Fruit fly (Drosophila melanogaster) whole organism, embryonic: Measurements from ENCODE around the gene Alg12.

Source experiments
- B-H2 ChIP-seq: fragments of 200-800 bp; sonication (Bioruptor generic); optimal IDR thresholded peaks from 2 replicates; lab custom pipeline; 2018; ENCODE audit warnings: missing biosample characterization, mild to moderate bottlenecking, missing genetic modification characterization
- CG10147 ChIP-seq: fragments of 200-800 bp; sonication (Bioruptor generic); optimal IDR thresholded peaks from 2 replicates; lab custom pipeline; 2019; ENCODE audit warnings: missing biosample characterization, mild to moderate bottlenecking, missing genetic modification characterization, moderate library complexity
- CG10267 ChIP-seq: fragments of 200-800 bp; sonication (Bioruptor generic); optimal IDR thresholded peaks from 2 replicates; lab custom pipeline; 2018; ENCODE audit warnings: missing biosample characterization, mild to moderate bottlenecking, missing genetic modification characterization, moderate library complexity
- CG10959 ChIP-seq: fragments of 200-800 bp; sonication (Bioruptor generic); IDR thresholded peaks from 2 replicates; pipeline ENCODE4 v1.3.6; 2022; ENCODE audit warnings: missing biosample characterization, missing genetic modification characterization
- CG12155 ChIP-seq: fragments of 200-800 bp; sonication (Bioruptor generic); optimal IDR thresholded peaks from 3 replicates; lab custom pipeline; 2016; ENCODE audit warnings: missing biosample characterization, missing genetic modification characterization
- CG12236 ChIP-seq: fragments of 200-800 bp; sonication (Bioruptor generic); optimal IDR thresholded peaks from 2 replicates; lab custom pipeline; 2016; ENCODE audit warnings: missing biosample characterization, missing genetic modification characterization
- CG1529 ChIP-seq: fragments of 200-800 bp; sonication (Bioruptor generic); optimal IDR thresholded peaks from 3 replicates; lab custom pipeline; 2018; ENCODE audit warnings: missing biosample characterization, missing genetic modification characterization
- CG18764 ChIP-seq: fragments of 200-800 bp; sonication (Bioruptor generic); optimal IDR thresholded peaks from 3 replicates; lab custom pipeline; 2016; ENCODE audit warnings: missing biosample characterization, missing genetic modification characterization
- CG2129 ChIP-seq: fragments of 200-800 bp; sonication (Bioruptor generic); IDR thresholded peaks from 2 replicates; pipeline ENCODE4 v1.3.6; 2022; ENCODE audit warnings: missing biosample characterization, missing genetic modification characterization; ENCODE audit not compliant: partially characterized antibody
- CG30020 ChIP-seq: fragments of 200-800 bp; optimal IDR thresholded peaks from 2 replicates; lab custom pipeline; 2019; ENCODE audit warnings: missing biosample characterization, mild to moderate bottlenecking, missing genetic modification characterization, moderate library complexity
- CG31224 ChIP-seq: fragments of 200-800 bp; sonication (Bioruptor generic); IDR thresholded peaks from 2 replicates; pipeline ENCODE4 v1.3.6; 2022; ENCODE audit warnings: missing biosample characterization, missing genetic modification characterization
- CG34376 ChIP-seq: fragments of 200-800 bp; sonication (Bioruptor generic); optimal IDR thresholded peaks from 2 replicates; lab custom pipeline; 2018; ENCODE audit warnings: missing biosample characterization, mild to moderate bottlenecking, missing genetic modification characterization
- CG4328 ChIP-seq: fragments of 200-800 bp; sonication (Bioruptor generic); optimal IDR thresholded peaks from 3 replicates; lab custom pipeline; 2017; ENCODE audit warnings: missing biosample characterization, missing genetic modification reagents, missing genetic modification characterization
- CG4404 ChIP-seq: fragments of 200-800 bp; sonication (Bioruptor generic); IDR thresholded peaks from 2 replicates; pipeline ENCODE4 v1.3.6; 2022; ENCODE audit warnings: missing biosample characterization, missing genetic modification characterization
- CG4617 ChIP-seq: fragments of 200-800 bp; sonication (Bioruptor generic); optimal IDR thresholded peaks from 3 replicates; lab custom pipeline; 2016; ENCODE audit warnings: missing biosample characterization, missing genetic modification characterization, borderline replicate concordance
- CG4707 ChIP-seq: fragments of 200-800 bp; sonication (Bioruptor generic); optimal IDR thresholded peaks from 2 replicates; lab custom pipeline; 2018; ENCODE audit warnings: missing biosample characterization, mild to moderate bottlenecking, missing genetic modification characterization, moderate library complexity
- CG6765 ChIP-seq: fragments of 200-800 bp; sonication (Bioruptor generic); optimal IDR thresholded peaks from 3 replicates; lab custom pipeline; 2017; ENCODE audit warnings: missing biosample characterization, mild to moderate bottlenecking, missing genetic modification characterization
- CG8765 ChIP-seq: fragments of 200-800 bp; sonication (Bioruptor generic); IDR thresholded peaks from 2 replicates; pipeline ENCODE4 v1.3.6; 2022; ENCODE audit warnings: missing biosample characterization, missing genetic modification characterization
- Dip2 ChIP-seq: fragments of 200-800 bp; sonication (Bioruptor generic); IDR thresholded peaks from 2 replicates; pipeline ENCODE4 v1.3.6; 2022; ENCODE audit warnings: missing biosample characterization, missing genetic modification characterization
- Dp ChIP-seq: fragments of 200-800 bp; sonication (Bioruptor generic); optimal IDR thresholded peaks from 2 replicates; lab custom pipeline; 2018; ENCODE audit warnings: missing biosample characterization, mild to moderate bottlenecking, missing genetic modification characterization, moderate library complexity
- Ets97D ChIP-seq: fragments of 200-800 bp; sonication (Bioruptor generic); optimal IDR thresholded peaks from 3 replicates; lab custom pipeline; 2016; ENCODE audit warnings: missing biosample characterization, missing genetic modification characterization
- GATAe ChIP-seq: fragments of 200-800 bp; sonication (Bioruptor generic); conservative IDR thresholded peaks from 2 replicates; pipeline ENCODE4 v1.3.6; 2022; ENCODE audit warnings: missing biosample characterization, missing genetic modification characterization
- HLHmδ ChIP-seq: fragments of 200-800 bp; sonication (Bioruptor generic); optimal IDR thresholded peaks from 2 replicates; lab custom pipeline; 2018; ENCODE audit warnings: missing biosample characterization, mild to moderate bottlenecking, missing genetic modification characterization, moderate library complexity
- Hr3 ChIP-seq: fragments of 200-800 bp; sonication (Bioruptor generic); optimal IDR thresholded peaks from 3 replicates; lab custom pipeline; 2016; ENCODE audit warnings: missing biosample characterization, missing genetic modification characterization
- Hr39 ChIP-seq: fragments of >200 bp; optimal IDR thresholded peaks from 2 replicates; lab custom pipeline; 2017
- Lim3 ChIP-seq: fragments of 200-800 bp; sonication (Bioruptor generic); IDR thresholded peaks from 2 replicates; pipeline ENCODE4 v1.3.6; 2022; ENCODE audit warnings: missing biosample characterization, missing genetic modification characterization
- MTF-1 ChIP-seq: fragments of 200-800 bp; sonication (Bioruptor generic); optimal IDR thresholded peaks from 2 replicates; lab custom pipeline; 2018; ENCODE audit warnings: missing biosample characterization, mild to moderate bottlenecking, missing genetic modification characterization, borderline replicate concordance
- Mad ChIP-seq: fragments of 200-800 bp; sonication (Bioruptor generic); optimal IDR thresholded peaks from 2 replicates; lab custom pipeline; 2016; ENCODE audit warnings: missing biosample characterization, missing genetic modification characterization
- Opbp ChIP-seq: fragments of 200-800 bp; sonication (Bioruptor generic); IDR thresholded peaks from 3 replicates; pipeline ENCODE4 v1.3.6; 2022; ENCODE audit warnings: missing biosample characterization, missing genetic modification characterization; ENCODE audit not compliant: partially characterized antibody
- Ptx1 ChIP-seq: fragments of 200-800 bp; sonication (Bioruptor generic); IDR thresholded peaks from 2 replicates; pipeline ENCODE4 v1.3.6; 2022; ENCODE audit warnings: missing biosample characterization, missing genetic modification characterization
- Stat92E ChIP-seq, 3 experiments: fragments of >200 bp in 2 of 3; fragments of 200-800 bp in 1 of 3; sonication (Bioruptor generic) in 1 of 3; optimal IDR thresholded peaks; 2 replicates each; lab custom pipeline; 2017 to 2019; ENCODE audit warnings: missing biosample characterization in 3 of 3, missing genetic modification characterization in 3 of 3, mild to moderate bottlenecking in 1 of 3, moderate library complexity in 1 of 3
- ato ChIP-seq: fragments of 200-800 bp; sonication (Bioruptor generic); IDR thresholded peaks from 2 replicates; pipeline ENCODE4 v1.3.6; 2022; ENCODE audit warnings: missing biosample characterization, missing genetic modification characterization; ENCODE audit not compliant: partially characterized antibody
- cato ChIP-seq: fragments of 200-800 bp; sonication (Bioruptor generic); optimal IDR thresholded peaks from 2 replicates; lab custom pipeline; 2016; ENCODE audit warnings: missing biosample characterization, missing genetic modification characterization, borderline replicate concordance
- chm ChIP-seq: fragments of 200-800 bp; sonication (Bioruptor generic); IDR thresholded peaks from 2 replicates; pipeline ENCODE4 v1.3.6; 2022; ENCODE audit warnings: missing biosample characterization, missing genetic modification characterization
- disco-r ChIP-seq: fragments of 200-800 bp; sonication (Bioruptor generic); optimal IDR thresholded peaks from 2 replicates; lab custom pipeline; 2016; ENCODE audit warnings: missing biosample characterization, missing genetic modification characterization
- emc ChIP-seq: fragments of 200-800 bp; sonication (Bioruptor generic); optimal IDR thresholded peaks from 2 replicates; lab custom pipeline; 2016; ENCODE audit warnings: missing biosample characterization, missing genetic modification characterization
- fd3F ChIP-seq: fragments of 200-800 bp; sonication (Bioruptor generic); optimal IDR thresholded peaks from 2 replicates; lab custom pipeline; 2018; ENCODE audit warnings: missing biosample characterization, mild to moderate bottlenecking, missing genetic modification characterization, moderate library complexity
- fru ChIP-seq: fragments of >200 bp; optimal IDR thresholded peaks from 2 replicates; lab custom pipeline; 2017
- grn ChIP-seq: fragments of 200-800 bp; sonication (Bioruptor generic); optimal IDR thresholded peaks from 3 replicates; lab custom pipeline; 2017; ENCODE audit warnings: missing biosample characterization, missing genetic modification characterization
- gro ChIP-seq: fragments of 200-800 bp; sonication (Bioruptor generic); optimal IDR thresholded peaks from 2 replicates; lab custom pipeline; 2016; ENCODE audit warnings: missing biosample characterization, missing genetic modification characterization
- hkb ChIP-seq, 2 experiments: fragments of 200-800 bp in 1 of 2; fragments of >200 bp in 1 of 2; sonication (Bioruptor generic) in 1 of 2; IDR thresholded peaks in 1 of 2; optimal IDR thresholded peaks in 1 of 2; 2 replicates each; pipeline versions ENCODE4 v1.3.6 to Lab custom; 2017 to 2022; ENCODE audit warnings: missing biosample characterization in 1 of 2, missing genetic modification characterization in 1 of 2
- pita ChIP-seq: fragments of 200-800 bp; sonication (Bioruptor generic); optimal IDR thresholded peaks from 2 replicates; lab custom pipeline; 2017; ENCODE audit warnings: missing biosample characterization, mild to moderate bottlenecking, missing genetic modification characterization
- psq ChIP-seq: fragments of 200-800 bp; sonication (Bioruptor generic); optimal IDR thresholded peaks from 2 replicates; lab custom pipeline; 2017; ENCODE audit warnings: missing biosample characterization, missing genetic modification characterization
- sima ChIP-seq: fragments of 200-800 bp; sonication (Bioruptor generic); optimal IDR thresholded peaks from 2 replicates; lab custom pipeline; 2016; ENCODE audit warnings: missing biosample characterization, missing genetic modification characterization
- sob ChIP-seq: fragments of 200-800 bp; sonication (Bioruptor generic); IDR thresholded peaks from 2 replicates; pipeline ENCODE4 v1.3.6; 2022; ENCODE audit warnings: missing biosample characterization, missing genetic modification characterization
- tap ChIP-seq: fragments of 200-800 bp; optimal IDR thresholded peaks from 3 replicates; lab custom pipeline; 2019; ENCODE audit warnings: missing biosample characterization, mild to moderate bottlenecking, missing genetic modification characterization, moderate library complexity
- trh ChIP-seq: fragments of 200-800 bp; sonication (Bioruptor generic); optimal IDR thresholded peaks from 2 replicates; lab custom pipeline; 2016; ENCODE audit warnings: missing biosample characterization, missing genetic modification characterization
- tup ChIP-seq: fragments of 200-800 bp; sonication (Bioruptor generic); optimal IDR thresholded peaks from 2 replicates; lab custom pipeline; 2016; ENCODE audit warnings: missing biosample characterization, mild to moderate bottlenecking, missing genetic modification characterization, moderate library complexity
- z ChIP-seq: fragments of 200-800 bp; sonication (Bioruptor generic); IDR thresholded peaks from 3 replicates; pipeline ENCODE4 v1.3.6; 2022; ENCODE audit warnings: missing biosample characterization, missing genetic modification characterization
- zen ChIP-seq: fragments of 200-800 bp; sonication (Bioruptor generic); optimal IDR thresholded peaks from 3 replicates; lab custom pipeline; 2018; ENCODE audit warnings: missing biosample characterization, mild to moderate bottlenecking, missing genetic modification characterization, moderate library complexity

The Alg12 gene

dm6 chr3R:9725121-9725956, 31.0 kb upstream of the Alg12 start, which contains the start of gene hyd (continued):
- no peak for TF ChIP-seq chm (GFP tag; lab: Robert Waterston, UW)
- no peak for TF ChIP-seq Hr39 (lab: Kevin White, UChicago)
- TF ChIP-seq CG31224 (GFP tag; lab: Robert Waterston, UW): no peak
- TF ChIP-seq Ets97D: peak; percentile 51
- TF ChIP-seq sob: no peak
- TF ChIP-seq HLHmδ (GFP tag; lab: Kevin White, UChicago): no peak
- no peak for TF ChIP-seq CG8765 (GFP tag; lab: Robert Waterston, UW)
- peak; percentile 73 for TF ChIP-seq ato (GFP tag; lab: Robert Waterston, UW)
- no peak for TF ChIP-seq fru
- no peak for TF ChIP-seq grn (GFP tag; lab: Kevin White, UChicago)
- no peak for TF ChIP-seq Hr3 (GFP tag; lab: Kevin White, UChicago)
- TF ChIP-seq Dip2 (GFP tag; lab: Robert Waterston, UW): no peak
- no peak for TF ChIP-seq disco-r (GFP tag; lab: Kevin White, UChicago)
- no peak for TF ChIP-seq Stat92E (GFP tag; optimal IDR thresholded peaks at IDR 0.05; lab: Kevin White, UChicago)
- TF ChIP-seq CG1529 (GFP tag; lab: Kevin White, UChicago): no peak
- TF ChIP-seq CG6765 (GFP tag; lab: Kevin White, UChicago): no peak
- TF ChIP-seq CG12236: no peak
- no peak for TF ChIP-seq Ptx1 (GFP tag; lab: Robert Waterston, UW)
- no peak for TF ChIP-seq fd3F (GFP tag; lab: Kevin White, UChicago)
- no peak for TF ChIP-seq z (GFP tag; lab: Robert Waterston, UW)
- TF ChIP-seq hkb (optimal IDR thresholded peaks at IDR 0.05; lab: Kevin White, UChicago): no peak
- peak; percentile 6; the same call in 1 of the 2 replicates for TF ChIP-seq hkb (GFP tag; IDR thresholded peaks at IDR 0.05; lab: Robert Waterston, UW)
- no peak for TF ChIP-seq trh (GFP tag; lab: Kevin White, UChicago)
- TF ChIP-seq B-H2: no peak
- peak; percentile 29 for TF ChIP-seq pita (GFP tag; lab: Kevin White, UChicago)
- TF ChIP-seq Opbp (GFP tag; lab: Robert Waterston, UW): peak; percentile 87
- TF ChIP-seq CG18764 (GFP tag; lab: Kevin White, UChicago): no peak
- TF ChIP-seq emc (GFP tag; lab: Kevin White, UChicago): no peak
- TF ChIP-seq GATAe (GFP tag; lab: Robert Waterston, UW): no peak
- no peak for TF ChIP-seq CG10147 (GFP tag; lab: Kevin White, UChicago)
- no peak for TF ChIP-seq sima (GFP tag; lab: Kevin White, UChicago)
- TF ChIP-seq CG4328 (GFP tag; lab: Kevin White, UChicago): no peak
- TF ChIP-seq Lim3 (GFP tag; lab: Robert Waterston, UW): no peak
- no peak for TF ChIP-seq gro
- no peak for TF ChIP-seq CG4404 (GFP tag; lab: Robert Waterston, UW)
- no peak for TF ChIP-seq MTF-1
- TF ChIP-seq CG4617 (GFP tag; lab: Kevin White, UChicago): peak; percentile 88
- TF ChIP-seq CG2129 (GFP tag; lab: Robert Waterston, UW): peak; percentile 77
- TF ChIP-seq tap (tag; lab: Kevin White, UChicago): no peak
- TF ChIP-seq Mad (GFP tag; lab: Kevin White, UChicago): no peak
- TF ChIP-seq CG4707 (GFP tag; lab: Kevin White, UChicago): no peak
- TF ChIP-seq cato: no peak
- peak; percentile 43 for TF ChIP-seq CG10267 (tag; lab: Kevin White, UChicago)
- no peak for TF ChIP-seq zen (tag; lab: Kevin White, UChicago)
- TF ChIP-seq CG10959 (GFP tag; lab: Robert Waterston, UW): no peak
- peak; percentile 51 for TF ChIP-seq CG30020 (tag; lab: Kevin White, UChicago)
- TF ChIP-seq CG12155: no peak
- no peak for TF ChIP-seq tup
- TF ChIP-seq Dp (GFP tag; lab: Kevin White, UChicago): peak; percentile 57
- no peak for TF ChIP-seq psq (GFP tag; lab: Kevin White, UChicago)
- peak; percentile 43 for TF ChIP-seq CG34376
